Worm (Caenorhabditis elegans) whole organism, L4 larva: Measurements from ENCODE around the gene F10E7.11.

Experiments
- F26F4.8 ChIP-seq: fragments of 200-800 bp; sonication (Bioruptor generic); conservative IDR thresholded peaks from 2 replicates; pipeline ENCODE4 v1.3.6; 2022; ENCODE audit warnings: missing genetic modification characterization, missing compliant biosample characterization
- F49E8.2 ChIP-seq: sonication (generic microtip); optimal IDR thresholded peaks from 2 replicates; lab custom pipeline; 2016; ENCODE audit warnings: missing compliant biosample characterization, mild to moderate bottlenecking, missing genetic modification characterization, borderline replicate concordance
- Y105C5A.15 ChIP-seq: fragments of 200-800 bp; sonication (Bioruptor generic); IDR thresholded peaks from 2 replicates; pipeline ENCODE4 v1.3.6; 2022; ENCODE audit warnings: missing genetic modification characterization, missing compliant biosample characterization
- Y5F2A.4 ChIP-seq: fragments of 200-800 bp; sonication (Bioruptor generic); optimal IDR thresholded peaks from 2 replicates; lab custom pipeline; 2018; ENCODE audit warnings: mild to moderate bottlenecking, missing genetic modification characterization, missing compliant biosample characterization
- Y75B8A.6 ChIP-seq: fragments of 200-800 bp; sonication (Bioruptor generic); IDR thresholded peaks from 2 replicates; pipeline ENCODE4 v1.3.6; 2022; ENCODE audit warnings: missing genetic modification reagents, missing genetic modification characterization, missing compliant biosample characterization
- ZK337.2 ChIP-seq: fragments of 200-800 bp; sonication (Bioruptor generic); IDR thresholded peaks from 2 replicates; pipeline ENCODE4 v1.3.6; 2022; ENCODE audit warnings: missing genetic modification reagents, missing genetic modification characterization, missing compliant biosample characterization
- ZK546.5 ChIP-seq, 2 experiments: sonication (generic microtip); optimal IDR thresholded peaks; 2 replicates each; lab custom pipeline; 2017; ENCODE audit warnings: missing biosample characterization in 2 of 2, missing genetic modification characterization in 2 of 2
- ama-1 ChIP-seq: fragments of 150-350 bp; optimal IDR thresholded peaks from 2 replicates; lab custom pipeline; 2014; ENCODE audit warnings: inconsistent platforms, mixed read lengths
- arid-1 ChIP-seq: fragments of 200-800 bp; sonication (Bioruptor generic); conservative IDR thresholded peaks from 2 replicates; pipeline ENCODE4 v1.3.6; 2022; ENCODE audit warnings: missing genetic modification reagents, missing genetic modification characterization, missing compliant biosample characterization
- ceh-28 ChIP-seq: fragments of 150-350 bp; optimal IDR thresholded peaks from 2 replicates; lab custom pipeline; 2014; ENCODE audit warnings: missing biosample characterization, missing genetic modification reagents, missing genetic modification characterization
- ceh-62 ChIP-seq: sonication (generic microtip); optimal IDR thresholded peaks from 2 replicates; lab custom pipeline; 2017; ENCODE audit warnings: missing biosample characterization, missing genetic modification characterization
- ceh-82 ChIP-seq: sonication (generic microtip); optimal IDR thresholded peaks from 2 replicates; lab custom pipeline; 2017; ENCODE audit warnings: missing biosample characterization, missing genetic modification characterization
- daf-16 ChIP-seq, 3 experiments: sonication (generic microtip); optimal IDR thresholded peaks; 2 replicates each; lab custom pipeline; 2016 to 2017; ENCODE audit warnings: missing genetic modification characterization in 3 of 3, missing genetic modification reagents in 3 of 3, mild to moderate bottlenecking in 2 of 3, missing compliant biosample characterization in 2 of 3, missing biosample characterization in 1 of 3, moderate library complexity in 1 of 3
- daf-8 ChIP-seq: fragments of 200-800 bp; sonication (Bioruptor generic); IDR thresholded peaks from 2 replicates; pipeline ENCODE4 v1.3.6; 2022; ENCODE audit warnings: missing genetic modification characterization, missing compliant biosample characterization
- dmd-6 ChIP-seq: fragments of 200-800 bp; sonication (Bioruptor generic); IDR thresholded peaks from 2 replicates; pipeline ENCODE4 v1.3.6; 2022; ENCODE audit warnings: missing genetic modification reagents, missing genetic modification characterization, missing compliant biosample characterization
- dmd-8 ChIP-seq: fragments of 200-800 bp; sonication (Bioruptor generic); IDR thresholded peaks from 2 replicates; pipeline ENCODE4 v1.3.6; 2022; ENCODE audit warnings: missing genetic modification characterization, missing compliant biosample characterization
- dmd-9 ChIP-seq: fragments of 200-800 bp; sonication (Bioruptor generic); IDR thresholded peaks from 2 replicates; pipeline ENCODE4 v1.3.6; 2022; ENCODE audit warnings: missing genetic modification reagents, missing genetic modification characterization, missing compliant biosample characterization
- duxl-1 ChIP-seq: sonication (generic microtip); optimal IDR thresholded peaks from 2 replicates; lab custom pipeline; 2016; ENCODE audit warnings: mild to moderate bottlenecking, missing genetic modification characterization, moderate library complexity, missing compliant biosample characterization; ENCODE audit not compliant: poor library complexity
- dve-1 ChIP-seq: sonication (generic microtip); optimal IDR thresholded peaks from 2 replicates; lab custom pipeline; 2017; ENCODE audit warnings: antibody characterized with exemption, mild to moderate bottlenecking, missing genetic modification characterization, missing compliant biosample characterization; ENCODE audit not compliant: insufficient read depth
- fos-1 ChIP-seq: fragments of 150-350 bp; optimal IDR thresholded peaks from 2 replicates; lab custom pipeline; 2014; ENCODE audit warnings: missing biosample characterization, missing genetic modification characterization
- gei-8 ChIP-seq: fragments of 200-800 bp; sonication (Bioruptor generic); optimal IDR thresholded peaks from 2 replicates; lab custom pipeline; 2018; ENCODE audit warnings: mild to moderate bottlenecking, missing genetic modification characterization, missing compliant biosample characterization
- hlh-11 ChIP-seq: fragments of 200-800 bp; sonication (Bioruptor generic); optimal IDR thresholded peaks from 2 replicates; lab custom pipeline; 2018; ENCODE audit warnings: mild to moderate bottlenecking, missing genetic modification characterization, missing compliant biosample characterization
- jun-1 ChIP-seq: fragments of 150-350 bp; optimal IDR thresholded peaks from 2 replicates; lab custom pipeline; 2014; ENCODE audit warnings: missing biosample characterization, missing genetic modification reagents, missing genetic modification characterization
- lin-1 ChIP-seq: fragments of 200-800 bp; sonication (Bioruptor generic); IDR thresholded peaks from 2 replicates; pipeline ENCODE4 v1.3.6; 2022; ENCODE audit warnings: missing genetic modification reagents, missing genetic modification characterization, missing compliant biosample characterization
- lin-13 ChIP-seq: fragments of 150-350 bp; optimal IDR thresholded peaks from 2 replicates; lab custom pipeline; 2014; ENCODE audit warnings: missing biosample characterization, missing genetic modification reagents, missing genetic modification characterization
- lin-15B ChIP-seq: fragments of 150-350 bp; sonication (generic microtip); optimal IDR thresholded peaks from 3 replicates; lab custom pipeline; 2014; ENCODE audit warnings: missing biosample characterization, missing genetic modification characterization
- lin-29 ChIP-seq: fragments of 200-800 bp; sonication (Bioruptor generic); IDR thresholded peaks from 2 replicates; pipeline ENCODE4 v1.3.6; 2022; ENCODE audit warnings: missing genetic modification reagents, missing genetic modification characterization, missing compliant biosample characterization
- lin-39 ChIP-seq: fragments of 150-350 bp; optimal IDR thresholded peaks from 2 replicates; lab custom pipeline; 2014; ENCODE audit warnings: missing biosample characterization, missing genetic modification reagents, missing genetic modification characterization
- madf-5 ChIP-seq, 2 experiments: fragments of 200-800 bp; sonication (Bioruptor generic); IDR thresholded peaks; 2 replicates each; pipeline ENCODE4 v1.3.6; 2022; ENCODE audit warnings: missing compliant biosample characterization in 2 of 2, missing genetic modification characterization in 2 of 2
- mes-2 ChIP-seq: sonication (generic microtip); optimal IDR thresholded peaks from 2 replicates; lab custom pipeline; 2016; ENCODE audit warnings: missing genotype, mild to moderate bottlenecking, missing genetic modification characterization, missing compliant biosample characterization; ENCODE audit not compliant: poor library complexity, severe bottlenecking
- mxl-2 ChIP-seq: fragments of 200-800 bp; sonication (Bioruptor generic); conservative IDR thresholded peaks from 2 replicates; pipeline ENCODE4 v1.3.6; 2022; ENCODE audit warnings: missing genetic modification reagents, missing genetic modification characterization, missing compliant biosample characterization
- mxl-3 ChIP-seq: fragments of 200-800 bp; sonication (Bioruptor generic); optimal IDR thresholded peaks from 2 replicates; lab custom pipeline; 2018; ENCODE audit warnings: mild to moderate bottlenecking, missing genetic modification characterization, missing compliant biosample characterization
- nhr-102 ChIP-seq: sonication (generic microtip); optimal IDR thresholded peaks from 2 replicates; lab custom pipeline; 2016; ENCODE audit warnings: mild to moderate bottlenecking, missing genetic modification characterization, moderate library complexity, missing compliant biosample characterization
- nhr-11 ChIP-seq: fragments of 150-350 bp; optimal IDR thresholded peaks from 2 replicates; lab custom pipeline; 2014; ENCODE audit warnings: missing biosample characterization, missing genetic modification characterization
- nhr-111 ChIP-seq: fragments of 200-800 bp; sonication (Bioruptor generic); optimal IDR thresholded peaks from 2 replicates; lab custom pipeline; 2018; ENCODE audit warnings: mild to moderate bottlenecking, missing genetic modification characterization, missing compliant biosample characterization
- nhr-237 ChIP-seq: sonication (generic microtip); optimal IDR thresholded peaks from 2 replicates; lab custom pipeline; 2017; ENCODE audit warnings: missing biosample characterization, missing genetic modification characterization
- nhr-28 ChIP-seq: fragments of 150-350 bp; optimal IDR thresholded peaks from 2 replicates; lab custom pipeline; 2014; ENCODE audit warnings: missing biosample characterization, missing genetic modification characterization
- nhr-48 ChIP-seq: sonication (generic microtip); optimal IDR thresholded peaks from 2 replicates; lab custom pipeline; 2016; ENCODE audit warnings: mild to moderate bottlenecking, missing genetic modification characterization, missing compliant biosample characterization
- pha-4 ChIP-seq, 2 experiments: fragments of 150-350 bp in 1 of 2; fragments of 200-800 bp in 1 of 2; sonication (Bioruptor generic) in 1 of 2; IDR thresholded peaks in 1 of 2; optimal IDR thresholded peaks in 1 of 2; 2 replicates each; pipeline versions ENCODE4 v1.3.6 to Lab custom; 2014 to 2022; ENCODE audit warnings: missing genetic modification characterization in 2 of 2, missing genetic modification reagents in 2 of 2, missing biosample characterization in 1 of 2, missing compliant biosample characterization in 1 of 2
- php-3 ChIP-seq: fragments of 200-800 bp; sonication (Bioruptor generic); IDR thresholded peaks from 2 replicates; pipeline ENCODE4 v1.3.6; 2022; ENCODE audit warnings: missing genetic modification reagents, missing genetic modification characterization, missing compliant biosample characterization
- saeg-2 ChIP-seq: fragments of 200-800 bp; sonication (Bioruptor generic); IDR thresholded peaks from 2 replicates; pipeline ENCODE4 v1.3.6; 2022; ENCODE audit warnings: missing genetic modification reagents, missing genetic modification characterization, missing compliant biosample characterization
- unc-130 ChIP-seq: sonication (generic microtip); optimal IDR thresholded peaks from 2 replicates; lab custom pipeline; 2016; ENCODE audit warnings: missing genetic modification reagents, missing genetic modification characterization, missing compliant biosample characterization
- unc-62 ChIP-seq, 3 experiments: fragments of 150-350 bp in 1 of 3; sonication (generic microtip); optimal IDR thresholded peaks in 2 of 3; peaks in 1 of 3; 1 replicate in 1 of 3; 2 replicates in 2 of 3; lab custom pipeline; 2014 to 2017; ENCODE audit warnings: missing biosample characterization in 3 of 3, missing genetic modification characterization in 3 of 3, missing genetic modification reagents in 3 of 3, missing genotype in 1 of 3
- vab-7 ChIP-seq: fragments of 200-800 bp; sonication (Bioruptor generic); IDR thresholded peaks from 2 replicates; pipeline ENCODE4 v1.3.6; 2022; ENCODE audit warnings: missing genetic modification reagents, missing genetic modification characterization, missing compliant biosample characterization
- zfp-2 ChIP-seq: sonication (generic microtip); optimal IDR thresholded peaks from 2 replicates; lab custom pipeline; 2016; ENCODE audit warnings: mild to moderate bottlenecking, missing genetic modification characterization, missing compliant biosample characterization
- zip-11 ChIP-seq: fragments of 200-800 bp; sonication (Bioruptor generic); IDR thresholded peaks from 2 replicates; pipeline ENCODE4 v1.3.6; 2022; ENCODE audit warnings: missing genetic modification characterization, missing compliant biosample characterization
- ztf-11 ChIP-seq: fragments of 150-350 bp; optimal IDR thresholded peaks from 2 replicates; lab custom pipeline; 2014; ENCODE audit warnings: missing biosample characterization, missing genetic modification characterization
- ztf-7 ChIP-seq: fragments of 150-350 bp; optimal IDR thresholded peaks from 2 replicates; lab custom pipeline; 2014; ENCODE audit warnings: missing biosample characterization, missing genetic modification characterization

Gene F10E7.11

ce11 chrII:7151969-7152631 is 29.4 kb upstream of the F10E7.11 start, which contains the start of gene fust-1 (continued):
- TF ChIP-seq pha-4 (GFP tag; IDR thresholded peaks at IDR 0.05; lab: Robert Waterston, UW), result peak; percentile 94
- TF ChIP-seq pha-4 (tag; optimal IDR thresholded peaks at IDR 0.05; lab: Kevin White, UChicago), result peak; percentile 73
- no peak for TF ChIP-seq Y75B8A.6 (GFP tag; lab: Robert Waterston, UW)
- TF ChIP-seq ceh-62 (tag; lab: Kevin White, UChicago), result no peak
- TF ChIP-seq nhr-28 (tag; lab: Kevin White, UChicago), result peak; percentile 87
- 0 out of 2 replicates have a peak, but pooled peaks have one; percentile 49 for TF ChIP-seq vab-7
- TF ChIP-seq fos-1 (tag; lab: Kevin White, UChicago), result no peak
- peak; percentile 90 for TF ChIP-seq F49E8.2
- peak; percentile 44 for TF ChIP-seq unc-130
- TF ChIP-seq nhr-11, result peak; percentile 94
- no peak for TF ChIP-seq ztf-11 (tag; lab: Kevin White, UChicago)
- TF ChIP-seq unc-62 (GFP tag; optimal IDR thresholded peaks at IDR 0.05 in 1 of 2; lab: Kevin White, UChicago), result peak in 1 of 2 experiments; percentile 90
- TF ChIP-seq unc-62 (tag; optimal IDR thresholded peaks at IDR 0.05; lab: Kevin White, UChicago), result no peak
- peak; percentile 86 for TF ChIP-seq php-3 (GFP tag; lab: Robert Waterston, UW)
- TF ChIP-seq dve-1 (tag; lab: Kevin White, UChicago), result peak; percentile 97
- no peak for TF ChIP-seq ceh-82 (tag; lab: Kevin White, UChicago)
- peak; percentile 85 for TF ChIP-seq jun-1 (tag; lab: Kevin White, UChicago)
- TF ChIP-seq ama-1 (lab: Kevin White, UChicago), result peak; percentile 72
- peak; percentile 90 for TF ChIP-seq nhr-48 (tag; lab: Kevin White, UChicago)
- peak in 1 of 2 experiments; percentile 64 for TF ChIP-seq ZK546.5 (tag; optimal IDR thresholded peaks at IDR 0.05; lab: Kevin White, UChicago)
- TF ChIP-seq lin-15B (tag; lab: Kevin White, UChicago), result peak; percentile 63
- TF ChIP-seq nhr-237 (tag; lab: Kevin White, UChicago), result no peak
- peak; percentile 84 for TF ChIP-seq ztf-7
- TF ChIP-seq arid-1, result peak; percentile 96
- no peak for TF ChIP-seq nhr-111 (GFP tag; lab: Kevin White, UChicago)
- no peak for TF ChIP-seq lin-39 (tag; lab: Kevin White, UChicago)
- TF ChIP-seq F26F4.8 (GFP tag; lab: Robert Waterston, UW), result no peak
- peak; percentile 94 for TF ChIP-seq nhr-102 (tag; lab: Kevin White, UChicago)
- peak; percentile 96 for TF ChIP-seq mes-2 (tag; lab: Kevin White, UChicago)
- no peak for TF ChIP-seq madf-5 (GFP tag; IDR thresholded peaks at IDR 0.05; lab: Robert Waterston, UW)
- TF ChIP-seq dmd-8, result no peak
- TF ChIP-seq zip-11 (GFP tag; lab: Robert Waterston, UW), result no peak
- TF ChIP-seq lin-13 (GFP tag; lab: Kevin White, UChicago), result peak; percentile 94
- no peak for TF ChIP-seq Y105C5A.15 (GFP tag; lab: Robert Waterston, UW)
- TF ChIP-seq dmd-9 (GFP tag; lab: Robert Waterston, UW), result peak; percentile 77; the same call in 1 of the 2 replicates
- peak; percentile 85; the same call in 1 of the 2 replicates for TF ChIP-seq mxl-2 (GFP tag; lab: Robert Waterston, UW)
- TF ChIP-seq saeg-2 (GFP tag; lab: Robert Waterston, UW), result peak; percentile 87
- TF ChIP-seq daf-16 (GFP tag; optimal IDR thresholded peaks at IDR 0.05; lab: Kevin White, UChicago), result peak in 1 of 2 experiments; percentile 89
- peak; percentile 67 for TF ChIP-seq daf-16 (tag; optimal IDR thresholded peaks at IDR 0.05; lab: Kevin White, UChicago)
- TF ChIP-seq ceh-28 (tag; lab: Kevin White, UChicago), result no peak
- TF ChIP-seq lin-1, result peak; percentile 89
- peak; percentile 65 for TF ChIP-seq gei-8 (GFP tag; lab: Kevin White, UChicago)
- no peak for TF ChIP-seq daf-8 (GFP tag; lab: Robert Waterston, UW)
- TF ChIP-seq dmd-6, result peak; percentile 95
- peak; percentile 65 for TF ChIP-seq zfp-2 (tag; lab: Kevin White, UChicago)
- TF ChIP-seq ZK337.2 (GFP tag; lab: Robert Waterston, UW), result no peak; the same call in 1 of the 2 replicates
- TF ChIP-seq Y5F2A.4, result peak; percentile 21
- peak; percentile 84 for TF ChIP-seq lin-29
- peak; percentile 77 for TF ChIP-seq mxl-3 (GFP tag; lab: Kevin White, UChicago)
- peak; percentile 92 for TF ChIP-seq duxl-1
- TF ChIP-seq hlh-11 (tag; lab: Kevin White, UChicago), result peak; percentile 95
